Fruit fly (Drosophila melanogaster) whole organism, embryonic: ENCODE measurements around the gene Ance-2.
A peak's percentile ranks its signal among the peaks of the same experiment; 100 is the strongest.

Experiments used
- Asciz ChIP-seq: fragments of 200-800 bp; sonication (Bioruptor generic); optimal IDR thresholded peaks from 2 replicates; lab custom pipeline; 2017; ENCODE audit warnings: missing biosample characterization, mild to moderate bottlenecking, missing genetic modification characterization, missing genetic modification reagents
- CG1024 ChIP-seq: fragments of 200-800 bp; sonication (Bioruptor generic); IDR thresholded peaks from 2 replicates; pipeline ENCODE4 v1.3.6; 2022; ENCODE audit warnings: missing biosample characterization, missing genetic modification characterization
- CG11398 ChIP-seq: fragments of 200-800 bp; sonication (Bioruptor generic); optimal IDR thresholded peaks from 2 replicates; lab custom pipeline; 2016; ENCODE audit warnings: missing biosample characterization, missing genetic modification characterization
- CG11696 ChIP-seq: fragments of 200-800 bp; sonication (Bioruptor generic); IDR thresholded peaks from 2 replicates; pipeline ENCODE4 v1.3.6; 2022; ENCODE audit warnings: missing biosample characterization, missing genetic modification characterization
- CG12299 ChIP-seq: fragments of 200-800 bp; sonication (Bioruptor generic); optimal IDR thresholded peaks from 2 replicates; lab custom pipeline; 2018; ENCODE audit warnings: missing biosample characterization, mild to moderate bottlenecking, missing genetic modification characterization
- CG13287 ChIP-seq: fragments of 200-800 bp; sonication (Bioruptor generic); IDR thresholded peaks from 2 replicates; pipeline ENCODE4 v1.3.6; 2022; ENCODE audit warnings: missing biosample characterization, missing genetic modification characterization; ENCODE audit not compliant: partially characterized antibody
- CG13894 ChIP-seq: fragments of 200-800 bp; sonication (Bioruptor generic); optimal IDR thresholded peaks from 3 replicates; lab custom pipeline; 2018; ENCODE audit warnings: missing biosample characterization, mild to moderate bottlenecking, missing genetic modification characterization, moderate library complexity
- CG14965 ChIP-seq: fragments of 200-800 bp; sonication (Bioruptor generic); optimal IDR thresholded peaks from 2 replicates; lab custom pipeline; 2016; ENCODE audit warnings: missing biosample characterization, missing genetic modification characterization, borderline replicate concordance
- CG15011 ChIP-seq: fragments of 200-800 bp; sonication (Bioruptor generic); optimal IDR thresholded peaks from 3 replicates; lab custom pipeline; 2018; ENCODE audit warnings: missing biosample characterization, mild to moderate bottlenecking, missing genetic modification characterization
- CG15479 ChIP-seq: fragments of 200-800 bp; sonication (Bioruptor generic); optimal IDR thresholded peaks from 3 replicates; lab custom pipeline; 2019; ENCODE audit warnings: missing biosample characterization, mild to moderate bottlenecking, missing genetic modification characterization, moderate library complexity
- CG16863 ChIP-seq: fragments of 200-800 bp; sonication (Bioruptor generic); optimal IDR thresholded peaks from 3 replicates; lab custom pipeline; 2016; ENCODE audit warnings: missing biosample characterization, missing genetic modification characterization
- CG17829 ChIP-seq: fragments of 200-800 bp; optimal IDR thresholded peaks from 2 replicates; lab custom pipeline; 2019; ENCODE audit warnings: missing biosample characterization, mild to moderate bottlenecking, missing genetic modification characterization, moderate library complexity
- CG30403 ChIP-seq: fragments of 200-800 bp; sonication (Bioruptor generic); optimal IDR thresholded peaks from 3 replicates; lab custom pipeline; 2016; ENCODE audit warnings: missing biosample characterization, missing genetic modification characterization
- CG3995 ChIP-seq: fragments of 200-800 bp; sonication (Bioruptor generic); optimal IDR thresholded peaks from 3 replicates; lab custom pipeline; 2016; ENCODE audit warnings: missing biosample characterization, missing genetic modification characterization
- CG5245 ChIP-seq: fragments of 200-800 bp; sonication (Bioruptor generic); optimal IDR thresholded peaks from 3 replicates; lab custom pipeline; 2016; ENCODE audit warnings: missing biosample characterization, missing genetic modification characterization
- CG6254 ChIP-seq: fragments of 200-800 bp; sonication (Bioruptor generic); optimal IDR thresholded peaks from 3 replicates; lab custom pipeline; 2017; ENCODE audit warnings: mild to moderate bottlenecking, missing biosample characterization, missing genetic modification reagents, missing genetic modification characterization
- CG7556 ChIP-seq: fragments of 200-800 bp; sonication (Bioruptor generic); optimal IDR thresholded peaks from 2 replicates; lab custom pipeline; 2017; ENCODE audit warnings: missing biosample characterization, mild to moderate bottlenecking, missing genetic modification characterization
- CG7963 ChIP-seq: fragments of 200-800 bp; sonication (Bioruptor generic); IDR thresholded peaks from 3 replicates; pipeline ENCODE4 v1.3.6; 2022; ENCODE audit warnings: missing biosample characterization, missing genetic modification characterization; ENCODE audit not compliant: partially characterized antibody
- CG8290 ChIP-seq, 3 experiments: fragments of 200-800 bp; sonication (Bioruptor generic); optimal IDR thresholded peaks; 2 replicates each; lab custom pipeline; 2016 to 2019; ENCODE audit warnings: missing biosample characterization in 3 of 3, missing genetic modification characterization in 3 of 3, mild to moderate bottlenecking in 2 of 3, moderate library complexity in 1 of 3
- CG9437 ChIP-seq: fragments of 200-800 bp; sonication (Bioruptor generic); optimal IDR thresholded peaks from 2 replicates; lab custom pipeline; 2018; ENCODE audit warnings: missing biosample characterization, mild to moderate bottlenecking, missing genetic modification characterization
- CoRest ChIP-seq: fragments of 200-800 bp; sonication (Bioruptor generic); optimal IDR thresholded peaks from 3 replicates; lab custom pipeline; 2018; ENCODE audit warnings: missing biosample characterization, mild to moderate bottlenecking, missing genetic modification characterization, moderate library complexity
- Drgx ChIP-seq: fragments of 200-800 bp; sonication (Bioruptor generic); IDR thresholded peaks from 2 replicates; pipeline ENCODE4 v1.3.6; 2022; ENCODE audit warnings: missing biosample characterization, missing genetic modification characterization
- Neu2 ChIP-seq: fragments of 200-800 bp; sonication (Bioruptor generic); optimal IDR thresholded peaks from 3 replicates; lab custom pipeline; 2016; ENCODE audit warnings: missing biosample characterization, missing genetic modification characterization, borderline replicate concordance
- Nf-YB ChIP-seq: fragments of 200-800 bp; sonication (Bioruptor generic); optimal IDR thresholded peaks from 3 replicates; lab custom pipeline; 2019; ENCODE audit warnings: missing biosample characterization, mild to moderate bottlenecking, missing genetic modification characterization, moderate library complexity
- Oaz ChIP-seq: fragments of 200-800 bp; sonication (Bioruptor generic); IDR thresholded peaks from 2 replicates; pipeline ENCODE4 v1.3.6; 2022; ENCODE audit warnings: missing biosample characterization, missing genetic modification characterization
- Ptx1 ChIP-seq: fragments of 200-800 bp; sonication (Bioruptor generic); IDR thresholded peaks from 2 replicates; pipeline ENCODE4 v1.3.6; 2022; ENCODE audit warnings: missing biosample characterization, missing genetic modification characterization
- Side ChIP-seq: fragments of 200-800 bp; sonication (Bioruptor generic); optimal IDR thresholded peaks from 2 replicates; lab custom pipeline; 2016; ENCODE audit warnings: missing biosample characterization, missing genetic modification characterization
- Spps ChIP-seq: fragments of 200-800 bp; sonication (Bioruptor generic); optimal IDR thresholded peaks from 2 replicates; lab custom pipeline; 2018; ENCODE audit warnings: missing biosample characterization, mild to moderate bottlenecking, missing genetic modification characterization
- bbx ChIP-seq: fragments of 200-800 bp; sonication (Bioruptor generic); IDR thresholded peaks from 2 replicates; pipeline ENCODE4 v1.3.6; 2022; ENCODE audit warnings: missing biosample characterization, missing genetic modification characterization; ENCODE audit not compliant: partially characterized antibody
- cas ChIP-seq: fragments of 200-800 bp; sonication (Bioruptor generic); IDR thresholded peaks from 2 replicates; pipeline ENCODE4 v1.3.6; 2022; ENCODE audit warnings: missing biosample characterization, missing genetic modification characterization
- ci ChIP-seq: fragments of 200-800 bp; sonication (Bioruptor generic); IDR thresholded peaks from 3 replicates; pipeline ENCODE4 v1.3.6; 2022; ENCODE audit warnings: missing biosample characterization, missing genetic modification characterization
- dan ChIP-seq: fragments of 200-800 bp; sonication (Bioruptor generic); IDR thresholded peaks from 2 replicates; pipeline ENCODE4 v1.3.6; 2022; ENCODE audit warnings: missing biosample characterization, missing genetic modification characterization
- gem ChIP-seq: fragments of 200-800 bp; sonication (Bioruptor generic); optimal IDR thresholded peaks from 2 replicates; lab custom pipeline; 2019; ENCODE audit warnings: missing biosample characterization, mild to moderate bottlenecking, missing genetic modification characterization, moderate library complexity
- grn ChIP-seq: fragments of 200-800 bp; sonication (Bioruptor generic); optimal IDR thresholded peaks from 3 replicates; lab custom pipeline; 2017; ENCODE audit warnings: missing biosample characterization, missing genetic modification characterization
- gsb ChIP-seq: fragments of 200-800 bp; sonication (Bioruptor generic); IDR thresholded peaks from 2 replicates; pipeline ENCODE4 v1.3.6; 2022; ENCODE audit warnings: missing biosample characterization, missing genetic modification characterization
- hkb ChIP-seq, 2 experiments: fragments of 200-800 bp in 1 of 2; fragments of >200 bp in 1 of 2; sonication (Bioruptor generic) in 1 of 2; IDR thresholded peaks in 1 of 2; optimal IDR thresholded peaks in 1 of 2; 2 replicates each; pipeline versions ENCODE4 v1.3.6 to Lab custom; 2017 to 2022; ENCODE audit warnings: missing biosample characterization in 1 of 2, missing genetic modification characterization in 1 of 2
- lbe ChIP-seq: fragments of 200-800 bp; sonication (Bioruptor generic); optimal IDR thresholded peaks from 2 replicates; lab custom pipeline; 2016; ENCODE audit warnings: missing biosample characterization, mild to moderate bottlenecking, missing genetic modification characterization
- nmo ChIP-seq: fragments of 200-800 bp; sonication (Bioruptor generic); optimal IDR thresholded peaks from 2 replicates; lab custom pipeline; 2018; ENCODE audit warnings: missing biosample characterization, mild to moderate bottlenecking, missing genetic modification characterization, moderate library complexity
- pros ChIP-seq: fragments of 200-800 bp; sonication (Bioruptor generic); optimal IDR thresholded peaks from 3 replicates; lab custom pipeline; 2019; ENCODE audit warnings: missing biosample characterization, mild to moderate bottlenecking, missing genetic modification characterization, moderate library complexity
- sens-2 ChIP-seq: fragments of 200-800 bp; sonication (Bioruptor generic); IDR thresholded peaks from 2 replicates; pipeline ENCODE4 v1.3.6; 2022; ENCODE audit warnings: missing biosample characterization, missing genetic modification characterization
- trem ChIP-seq: fragments of 200-800 bp; optimal IDR thresholded peaks from 3 replicates; lab custom pipeline; 2019; ENCODE audit warnings: missing biosample characterization, mild to moderate bottlenecking, missing genetic modification characterization, moderate library complexity

Gene Ance-2

DNA sequence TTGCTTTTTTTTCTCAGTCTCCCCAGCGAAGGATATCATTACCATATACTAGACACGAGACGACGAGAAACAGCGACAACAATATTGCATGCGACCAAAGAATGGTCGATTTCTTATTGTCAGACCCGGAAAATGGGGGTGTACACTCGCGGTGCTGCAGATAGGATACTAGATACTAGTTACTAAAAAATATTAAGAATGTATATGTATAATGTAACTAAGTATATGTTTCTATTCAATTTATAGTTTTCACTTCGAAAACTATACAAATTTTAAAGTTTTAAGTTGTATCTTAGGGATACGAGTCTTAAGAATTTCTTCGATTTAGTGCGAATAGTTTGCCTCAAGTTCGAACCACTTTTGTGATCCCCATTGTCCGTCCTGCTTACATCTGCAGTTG lies 15.7 kb upstream of the Ance-2 start (continued):
- TF ChIP-seq Side (GFP tag; lab: Kevin White, UChicago) (no peak), CG16863 (no peak), lbe (GFP tag; lab: Kevin White, UChicago) (no peak), nmo (peak; percentile 31), trem (tag; lab: Kevin White, UChicago) (peak; percentile 44), ci (GFP tag; lab: Robert Waterston, UW) (peak; percentile 47; the same call in 1 of the 3 replicates), CG11696 (peak; percentile 86), CG5245 (GFP tag; lab: Kevin White, UChicago) (no peak), CG8290 (GFP tag; optimal IDR thresholded peaks at IDR 0.05; lab: Kevin White, UChicago) (no peak), CG8290 (tag; optimal IDR thresholded peaks at IDR 0.05; lab: Kevin White, UChicago) (no peak), grn (GFP tag; lab: Kevin White, UChicago) (no peak), CG7556 (peak; percentile 45), Ptx1 (0 out of 2 replicates have a peak, but pooled peaks have one; percentile 35), Drgx (GFP tag; lab: Robert Waterston, UW) (0 out of 2 replicates have a peak, but pooled peaks have one; percentile 20), dan (GFP tag; lab: Robert Waterston, UW) (no peak), Nf-YB (no peak), Neu2 (no peak), CG14965 (GFP tag; lab: Kevin White, UChicago) (no peak), CoRest (tag; lab: Kevin White, UChicago) (no peak), CG15011 (GFP tag; lab: Kevin White, UChicago) (no peak), Asciz (GFP tag; lab: Kevin White, UChicago) (peak; percentile 7), CG6254 (peak; percentile 20), CG9437 (peak; percentile 9), CG7963 (GFP tag; lab: Robert Waterston, UW) (no peak), Spps (tag; lab: Kevin White, UChicago) (no peak), CG12299 (no peak), CG17829 (tag; lab: Kevin White, UChicago) (peak; percentile 40), CG13894 (no peak), CG1024 (GFP tag; lab: Robert Waterston, UW) (no peak), sens-2 (GFP tag; lab: Robert Waterston, UW) (no peak), Oaz (no peak), cas (GFP tag; lab: Robert Waterston, UW) (no peak), CG11398 (GFP tag; lab: Kevin White, UChicago) (no peak)

DNA sequence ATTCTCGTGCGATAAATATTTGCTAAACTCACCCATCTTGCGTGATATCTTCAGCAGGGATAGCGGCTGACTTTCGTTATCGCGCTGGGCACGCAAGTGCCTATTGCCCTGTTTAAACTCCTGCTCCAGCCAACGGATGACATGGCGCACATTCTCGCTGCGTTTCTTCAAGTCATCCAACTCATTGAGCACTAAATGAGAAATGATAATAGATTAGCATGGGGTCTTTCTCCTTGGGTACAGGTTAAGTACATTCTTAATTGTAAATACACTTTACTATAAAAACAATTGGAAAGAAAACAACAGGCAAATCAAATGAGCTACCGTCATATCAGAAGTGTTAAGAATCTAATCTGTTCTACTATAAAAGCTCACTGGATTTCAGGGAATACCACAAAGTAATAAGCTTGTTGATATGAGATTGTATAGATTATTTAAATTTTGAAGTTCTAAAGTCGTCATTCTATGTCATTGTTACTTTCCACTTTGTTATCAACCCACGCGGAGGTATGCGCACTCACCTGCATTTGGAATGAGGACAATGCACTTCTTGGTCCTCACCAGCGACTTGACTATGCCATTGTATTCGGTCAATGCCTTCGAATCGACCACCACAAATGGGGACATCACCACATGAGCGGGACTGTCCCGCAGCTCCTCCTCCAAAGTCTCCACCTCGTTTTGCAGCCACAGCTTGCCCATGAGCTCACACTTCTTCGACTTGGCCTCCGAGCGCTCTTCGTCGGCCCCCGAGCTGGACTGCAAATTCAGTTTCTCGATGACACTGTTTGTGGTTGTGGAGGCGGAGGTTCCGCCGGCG lies 8.8 kb upstream of the Ance-2 start:
- TF ChIP-seq gsb = no peak
- no peak for TF ChIP-seq hkb (optimal IDR thresholded peaks at IDR 0.05; lab: Kevin White, UChicago)
- TF ChIP-seq hkb (GFP tag; IDR thresholded peaks at IDR 0.05; lab: Robert Waterston, UW) = no peak
- TF ChIP-seq CG3995 (GFP tag; lab: Kevin White, UChicago) = no peak
- TF ChIP-seq CG30403 (GFP tag; lab: Kevin White, UChicago) = no peak
- no peak for TF ChIP-seq gem (tag; lab: Kevin White, UChicago)
- TF ChIP-seq pros (GFP tag; lab: Kevin White, UChicago) = no peak
- peak; percentile 43 for TF ChIP-seq CG15479 (GFP tag; lab: Kevin White, UChicago)
- TF ChIP-seq CG13287 (GFP tag; lab: Robert Waterston, UW) = no peak
- TF ChIP-seq bbx (GFP tag; lab: Robert Waterston, UW) = 0 out of 2 replicates have a peak, but pooled peaks have one; percentile 24
